Fruit fly (Drosophila melanogaster) whole organism, wandering third instar larva: ENCODE measurements around the gene CG18586.

Experiments
- Abd-B ChIP-seq: fragments of >200 bp; optimal IDR thresholded peaks from 2 replicates; lab custom pipeline; 2017; ENCODE audit warnings: missing biosample characterization, missing genetic modification characterization
- Hnf4 ChIP-seq: fragments of 200-800 bp; sonication (Bioruptor generic); optimal IDR thresholded peaks from 2 replicates; lab custom pipeline; 2016; ENCODE audit warnings: missing biosample characterization, mild to moderate bottlenecking, missing genetic modification characterization
- Hr78 ChIP-seq: fragments of >200 bp; optimal IDR thresholded peaks from 2 replicates; lab custom pipeline; 2017; ENCODE audit warnings: missing biosample characterization, missing genetic modification characterization
- Myc ChIP-seq: fragments of >200 bp; optimal IDR thresholded peaks from 2 replicates; lab custom pipeline; 2017
- foxo ChIP-seq, 2 experiments: fragments of 200-800 bp; sonication (Bioruptor generic); optimal IDR thresholded peaks; 2 replicates in 1 of 2; 3 replicates in 1 of 2; lab custom pipeline; 2016 to 2017; ENCODE audit warnings: missing biosample characterization in 2 of 2, missing genetic modification characterization in 2 of 2
- h ChIP-seq: fragments of 200-800 bp; sonication (Bioruptor generic); optimal IDR thresholded peaks from 3 replicates; lab custom pipeline; 2016; ENCODE audit warnings: missing biosample characterization, mild to moderate bottlenecking, missing genetic modification characterization

dm6 chr3L:5871201-5871600 lies 1.9 kb upstream of the CG18586 start, which contains the start of gene CG5568:
- no peak for TF ChIP-seq Hnf4
- no peak for TF ChIP-seq Myc (lab: Kevin White, UChicago)
- no peak for TF ChIP-seq h (GFP tag; lab: Kevin White, UChicago)
- no peak for TF ChIP-seq Abd-B (GFP tag; lab: Kevin White, UChicago)
- TF ChIP-seq foxo (GFP tag; optimal IDR thresholded peaks at IDR 0.05; lab: Kevin White, UChicago), result no peak
- TF ChIP-seq Hr78 (GFP tag; lab: Kevin White, UChicago), result no peak
